Fruit fly (Drosophila melanogaster): ENCODE results near the gene CG12025.

dm6 chr3L:1904440-1904839 lies 39.2 kb downstream of the CG12025 start:
- no peak for TF ChIP-seq pan (optimal IDR thresholded peaks at IDR 0.05)
- TF ChIP-seq CG8478 (optimal IDR thresholded peaks at IDR 0.05) = no peak
- TF ChIP-seq psq (optimal IDR thresholded peaks at IDR 0.05) = no peak
- TF ChIP-seq usp (GFP tag; optimal IDR thresholded peaks at IDR 0.05) = no peak
- no peak for TF ChIP-seq Dll (optimal IDR thresholded peaks at IDR 0.05)
- TF ChIP-seq EcR (GFP tag; optimal IDR thresholded peaks at IDR 0.05) = no peak

Measured in whole organism.